Worm (Caenorhabditis elegans): ENCODE results near the gene dlat-1.

- TF ChIP-seq madf-10 (tag; optimal IDR thresholded peaks at IDR 0.05): no peak
- TF ChIP-seq ceh-91 (GFP tag; IDR thresholded peaks at IDR 0.05): no peak
- TF ChIP-seq ceh-40 (GFP tag; IDR thresholded peaks at IDR 0.05): no peak
Observed at ce11 chrV:14422317-14422716, 24.8 kb downstream of the dlat-1 start, which contains the start of gene pas-1.
